Worm (Caenorhabditis elegans): ENCODE data around the gene B0303.14.
A peak's percentile ranks its signal among the peaks of the same experiment; 100 is the strongest.

B0303.14 gene

DNA sequence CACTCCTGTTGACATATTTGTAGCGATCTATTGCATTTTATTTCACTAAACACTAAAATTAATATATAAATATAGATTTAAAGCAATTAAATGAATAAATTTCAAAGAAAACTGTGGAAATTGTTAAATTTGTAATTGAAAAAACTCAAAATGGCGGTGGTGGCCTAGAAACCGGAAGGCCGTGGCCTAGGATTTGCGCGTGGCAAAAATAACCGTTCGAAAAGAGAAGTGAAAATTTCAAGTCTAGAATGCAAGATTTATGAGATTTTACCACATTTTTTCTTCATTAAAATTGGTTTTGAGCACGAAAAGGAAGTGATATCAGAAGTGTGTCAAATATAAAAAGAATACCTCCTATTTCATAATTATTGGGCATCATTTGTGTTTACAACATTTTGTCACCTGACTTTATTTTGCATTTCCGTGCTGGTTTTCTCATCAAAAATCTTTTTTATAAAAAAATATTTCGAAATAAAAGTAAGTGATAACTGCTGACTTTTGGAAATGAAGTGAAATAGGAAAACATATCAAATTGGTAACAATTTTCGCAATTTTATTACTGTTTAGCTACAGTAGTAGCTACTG, 32.2 kb downstream of the B0303.14 start, which contains the start of gene fli-1 (continued):
- TF ChIP-seq F52B5.7 (tag; optimal IDR thresholded peaks at IDR 0.05) (no peak), nhr-90 (tag; optimal IDR thresholded peaks at IDR 0.05) (no peak), dpff-1 (tag; optimal IDR thresholded peaks at IDR 0.05) (no peak), ztf-28 (GFP tag; IDR thresholded peaks at IDR 0.05) (peak; percentile 91), dpl-1 (GFP tag; optimal IDR thresholded peaks at IDR 0.05) (peak; percentile 72), attf-3 (GFP tag; conservative IDR thresholded peaks at IDR 0.05) (no peak)

DNA sequence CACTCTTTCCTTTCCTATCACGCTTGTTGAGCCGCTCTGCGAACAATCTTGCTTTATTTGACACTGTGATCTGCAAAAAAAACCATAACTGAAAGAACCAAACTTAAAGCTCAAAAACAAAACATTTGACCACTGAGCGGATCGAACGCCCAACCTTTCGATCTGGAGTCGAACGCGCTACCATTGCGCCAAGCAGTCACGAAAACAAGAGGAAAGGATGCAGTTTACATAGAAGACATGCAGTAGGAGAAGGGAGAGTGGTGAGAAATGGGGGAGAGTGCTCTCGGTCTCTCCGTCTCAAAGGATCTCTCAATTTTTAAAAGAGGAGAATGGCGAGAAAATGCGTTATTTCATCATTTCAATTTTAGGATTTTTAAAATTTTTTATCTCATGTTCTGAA, 37.6 kb downstream of the B0303.14 start:
- TF ChIP-seq hrde-1 (tag; optimal IDR thresholded peaks at IDR 0.05; ENCODE audit: borderline replicate concordance) (peak; percentile 75), T07F8.4 (tag; optimal IDR thresholded peaks at IDR 0.05) (peak; percentile 65), mxl-1 (tag; optimal IDR thresholded peaks at IDR 0.05) (peak; percentile 91), ceh-79 (tag; optimal IDR thresholded peaks at IDR 0.05) (no peak), let-526 (GFP tag; IDR thresholded peaks at IDR 0.05) (peak; percentile 78), zim-3 (tag; optimal IDR thresholded peaks at IDR 0.05) (peak; percentile 93), F39B2.1 (GFP tag; IDR thresholded peaks at IDR 0.05) (no peak), snpc-1.1 (tag; optimal IDR thresholded peaks at IDR 0.05; ENCODE audit: insufficient read depth) (peak; percentile 44), lag-1 (GFP tag; IDR thresholded peaks at IDR 0.05) (no peak), bed-2 (GFP tag; IDR thresholded peaks at IDR 0.05) (no peak), rpc-1 (optimal IDR thresholded peaks at IDR 0.05) (peak; percentile 90), rpc-1 (tag; optimal IDR thresholded peaks at IDR 0.05) (peak; percentile 92), lsl-1 (GFP tag; optimal IDR thresholded peaks at IDR 0.05) (peak; percentile 37), ztf-26 (tag; optimal IDR thresholded peaks at IDR 0.05) (peak; percentile 74), lir-1 (GFP tag; conservative IDR thresholded peaks at IDR 0.05) (peak; percentile 51; the same call in 1 of the 2 replicates), gei-17 (GFP tag; optimal IDR thresholded peaks at IDR 0.05) (peak; percentile 38), F57A8.1 (GFP tag; optimal IDR thresholded peaks at IDR 0.05) (peak; percentile 15), tbx-9 (tag; optimal IDR thresholded peaks at IDR 0.05; ENCODE audit: borderline replicate concordance) (no peak), cebp-2 (GFP tag; IDR thresholded peaks at IDR 0.05) (no peak), cebp-1 (GFP tag; IDR thresholded peaks at IDR 0.05) (no peak), cebp-1 (tag; optimal IDR thresholded peaks at IDR 0.05) (peak; percentile 84), nfya-2 (GFP tag; IDR thresholded peaks at IDR 0.05) (no peak), B0019.2 (GFP tag; conservative IDR thresholded peaks at IDR 0.05) (0 out of 2 replicates have a peak, but pooled peaks have one; percentile 21), lin-40 (tag; optimal IDR thresholded peaks at IDR 0.05) (peak; percentile 75), attf-3 (GFP tag; conservative IDR thresholded peaks at IDR 0.05) (peak; percentile 53), unc-130 (GFP tag; optimal IDR thresholded peaks at IDR 0.05) (peak; percentile 40), tlf-1 (GFP tag; optimal IDR thresholded peaks at IDR 0.05) (peak; percentile 45), F22D6.2 (tag; optimal IDR thresholded peaks at IDR 0.05) (peak; percentile 45), snpc-3.4 (tag; optimal IDR thresholded peaks at IDR 0.05) (peak; percentile 53), ztf-22 (GFP tag; optimal IDR thresholded peaks at IDR 0.05) (no peak), nfyb-1 (GFP tag; IDR thresholded peaks at IDR 0.05) (peak; percentile 84), F52B5.7 (tag; optimal IDR thresholded peaks at IDR 0.05) (peak; percentile 59), ztf-25 (GFP tag; IDR thresholded peaks at IDR 0.05) (peak; percentile 97), K12H6.12 (tag; optimal IDR thresholded peaks at IDR 0.05) (peak; percentile 63), attf-5 (GFP tag; optimal IDR thresholded peaks at IDR 0.05) (peak; percentile 81), Y53F4B.3 (GFP tag; IDR thresholded peaks at IDR 0.05) (no peak), ztf-6 (GFP tag; IDR thresholded peaks at IDR 0.05) (peak; percentile 36; the same call in 1 of the 2 replicates), B0261.1 (tag; optimal IDR thresholded peaks at IDR 0.05) (peak; percentile 95), attf-6 (GFP tag; IDR thresholded peaks at IDR 0.05) (0 out of 2 replicates have a peak, but pooled peaks have one; percentile 27), nhr-120 (GFP tag; IDR thresholded peaks at IDR 0.05) (no peak), hlh-12 (tag; optimal IDR thresholded peaks at IDR 0.05) (peak; percentile 69), F23B12.7 (tag; optimal IDR thresholded peaks at IDR 0.05; ENCODE audit: insufficient read depth) (peak; percentile 70), ceh-58 (GFP tag; IDR thresholded peaks at IDR 0.05) (no peak)
